Worm (Caenorhabditis elegans) whole organism, L1 larva: Measurements from ENCODE around the gene Y97E10C.1.
A peak's percentile ranks its signal among the peaks of the same experiment; 100 is the strongest.

ENCODE experiments used
- C34B4.2 ChIP-seq: sonication (generic microtip); optimal IDR thresholded peaks from 2 replicates; lab custom pipeline; 2017; ENCODE audit warnings: mild to moderate bottlenecking, missing genetic modification characterization, missing compliant biosample characterization
- F16B12.6 ChIP-seq: fragments of 150-350 bp; optimal IDR thresholded peaks from 2 replicates; lab custom pipeline; 2014; ENCODE audit warnings: missing biosample characterization, missing genetic modification characterization
- ceh-63 ChIP-seq: fragments of 200-800 bp; sonication (Bioruptor generic); optimal IDR thresholded peaks from 2 replicates; lab custom pipeline; 2018; ENCODE audit warnings: mild to moderate bottlenecking, missing genetic modification characterization, missing compliant biosample characterization
- dpl-1 ChIP-seq, 3 experiments: fragments of 150-350 bp in 2 of 3; sonication (generic microtip) in 1 of 3; optimal IDR thresholded peaks; 2 replicates each; lab custom pipeline; 2014 to 2017; ENCODE audit warnings: missing biosample characterization in 3 of 3, missing genetic modification characterization in 3 of 3, missing genetic modification reagents in 3 of 3
- egl-27 ChIP-seq, 2 experiments: fragments of 150-350 bp in 1 of 2; sonication (generic microtip); optimal IDR thresholded peaks; 3 replicates each; lab custom pipeline; 2017 to 2018; ENCODE audit warnings: missing biosample characterization in 2 of 2, missing genetic modification characterization in 2 of 2, missing genetic modification reagents in 2 of 2
- elt-2 ChIP-seq: sonication (generic microtip); optimal IDR thresholded peaks from 2 replicates; lab custom pipeline; 2016; ENCODE audit warnings: missing genetic modification characterization, mild to moderate bottlenecking, inconsistent platforms, missing compliant biosample characterization, missing genetic modification reagents
- hlh-17 ChIP-seq: fragments of 200-800 bp; sonication (Bioruptor generic); optimal IDR thresholded peaks from 2 replicates; lab custom pipeline; 2018; ENCODE audit warnings: missing genetic modification characterization, mild to moderate bottlenecking, missing compliant biosample characterization, moderate library complexity, borderline replicate concordance
- hlh-4 ChIP-seq: sonication (generic microtip); optimal IDR thresholded peaks from 2 replicates; lab custom pipeline; 2016; ENCODE audit warnings: mild to moderate bottlenecking, missing genetic modification characterization, missing compliant biosample characterization
- isw-1 ChIP-seq: fragments of 200-800 bp; sonication (Bioruptor generic); IDR thresholded peaks from 2 replicates; pipeline ENCODE4 v1.3.6; 2022; ENCODE audit warnings: missing genetic modification characterization, missing compliant biosample characterization
- mdl-1 ChIP-seq, 2 experiments: fragments of 150-350 bp; optimal IDR thresholded peaks; 2 replicates each; lab custom pipeline; 2014 to 2017; ENCODE audit warnings: missing biosample characterization in 2 of 2, missing genetic modification characterization in 2 of 2, inconsistent platforms in 1 of 2
- mep-1 ChIP-seq: fragments of 150-350 bp; optimal IDR thresholded peaks from 2 replicates; lab custom pipeline; 2014; ENCODE audit warnings: missing biosample characterization, missing genetic modification characterization
- nhr-85 ChIP-seq: sonication (generic microtip); peaks from one replicate; lab custom pipeline; 2016; ENCODE audit warnings: missing genetic modification characterization, inconsistent platforms, missing compliant biosample characterization
- pag-3 ChIP-seq: sonication (generic microtip); optimal IDR thresholded peaks from 2 replicates; lab custom pipeline; 2017; ENCODE audit warnings: missing genetic modification characterization, mild to moderate bottlenecking, missing compliant biosample characterization, antibody characterized with exemption, borderline replicate concordance; ENCODE audit not compliant: insufficient read depth
- pax-3 ChIP-seq: fragments of 200-800 bp; sonication (Bioruptor generic); optimal IDR thresholded peaks from 2 replicates; lab custom pipeline; 2018; ENCODE audit warnings: mild to moderate bottlenecking, missing genetic modification characterization, moderate library complexity, missing compliant biosample characterization
- zag-1 ChIP-seq: fragments of 150-350 bp; optimal IDR thresholded peaks from 2 replicates; lab custom pipeline; 2014; ENCODE audit warnings: missing biosample characterization, missing genetic modification characterization
- ztf-11 ChIP-seq, 2 experiments: sonication (generic microtip); optimal IDR thresholded peaks; 2 replicates each; lab custom pipeline; 2016 to 2017; ENCODE audit warnings: missing genetic modification characterization in 2 of 2, missing biosample characterization in 1 of 2, missing compliant biosample characterization in 1 of 2

The Y97E10C.1 gene

DNA sequence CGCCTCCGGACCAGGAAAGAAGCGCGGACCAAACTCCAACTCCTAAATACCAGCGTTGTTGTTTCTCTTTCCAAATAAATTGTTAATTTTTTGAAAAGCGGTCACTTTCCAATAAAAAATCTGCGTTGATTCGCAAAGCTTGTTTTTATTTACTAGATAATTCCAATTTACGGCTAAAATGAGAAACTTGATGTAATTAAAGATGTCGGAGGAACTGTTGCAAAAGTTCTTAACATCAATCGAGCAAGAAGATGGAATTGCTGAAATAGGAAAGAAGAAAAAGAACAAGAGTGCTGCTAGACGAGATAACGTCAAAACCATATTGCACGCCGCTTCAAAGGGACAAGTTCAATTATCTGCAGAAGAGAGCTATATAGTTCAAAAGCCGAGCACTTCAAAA is 48.4 kb downstream of the Y97E10C.1 start, which contains the start of gene C26F1.3:
C26F1.3 (plus strand) TSS at position 203 of the 400 bp plus-strand sequence.
- TF ChIP-seq nhr-85: peak; percentile 15
- TF ChIP-seq zag-1: no peak

DNA sequence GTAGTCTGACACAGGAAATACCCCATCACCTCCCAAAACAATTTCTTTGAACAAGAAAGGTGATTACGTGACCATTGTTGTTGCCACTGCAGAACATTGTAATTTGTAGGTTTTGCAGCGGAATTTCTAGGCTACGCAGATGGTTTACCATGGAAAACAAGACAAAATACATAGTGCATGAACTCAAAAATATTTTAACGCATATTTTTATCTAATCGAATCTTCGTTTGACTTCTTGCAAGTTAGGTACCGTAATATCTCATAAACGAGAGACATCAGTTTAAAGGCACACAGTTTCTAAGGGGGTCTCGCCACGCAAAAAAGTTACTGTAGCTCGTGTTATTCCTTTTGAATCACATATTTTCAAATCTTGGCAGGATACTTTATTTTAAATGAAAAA is 50.3 kb downstream of the Y97E10C.1 start:
- TF ChIP-seq egl-27 (tag; optimal IDR thresholded peaks at IDR 0.05; lab: Kevin White, UChicago) (no peak), ztf-11 (tag; optimal IDR thresholded peaks at IDR 0.05; lab: Kevin White, UChicago) (no peak), C34B4.2 (tag; lab: Kevin White, UChicago) (no peak), elt-2 (tag; lab: Kevin White, UChicago) (no peak), mep-1 (tag; lab: Kevin White, UChicago) (no peak), ceh-63 (no peak), hlh-4 (tag; lab: Kevin White, UChicago) (no peak), dpl-1 (GFP tag; optimal IDR thresholded peaks at IDR 0.05; lab: Kevin White, UChicago) (no peak), hlh-17 (no peak), pag-3 (no peak), mdl-1 (tag; optimal IDR thresholded peaks at IDR 0.05; lab: Kevin White, UChicago) (no peak), pax-3 (tag; lab: Kevin White, UChicago) (no peak), isw-1 (GFP tag; lab: Robert Waterston, UW) (no peak), F16B12.6 (tag; lab: Kevin White, UChicago) (no peak)
